Worm (Caenorhabditis elegans) whole organism, mixed stage, embryonic: ENCODE data around the gene F35E8.6.

Source experiments
- elt-1 ChIP-seq: sonication (generic microtip); optimal IDR thresholded peaks from 2 replicates; lab custom pipeline; 2017; ENCODE audit warnings: missing genetic modification characterization, mild to moderate bottlenecking, missing compliant biosample characterization, antibody characterized with exemption, moderate library complexity, borderline replicate concordance; ENCODE audit not compliant: insufficient read depth
- ham-2 ChIP-seq: fragments of 200-800 bp; sonication (Bioruptor generic); optimal IDR thresholded peaks from 2 replicates; lab custom pipeline; 2018; ENCODE audit warnings: mild to moderate bottlenecking, missing genetic modification characterization, missing compliant biosample characterization
- lsy-2 ChIP-seq: fragments of 150-350 bp; optimal IDR thresholded peaks from 2 replicates; lab custom pipeline; 2014; ENCODE audit warnings: missing biosample characterization, missing genetic modification characterization
- nhr-28 ChIP-seq: fragments of 150-350 bp; optimal IDR thresholded peaks from 2 replicates; lab custom pipeline; 2014; ENCODE audit warnings: missing biosample characterization, missing genetic modification characterization
- sptf-1 ChIP-seq: sonication (generic microtip); optimal IDR thresholded peaks from 2 replicates; lab custom pipeline; 2017; ENCODE audit warnings: mild to moderate bottlenecking, missing genetic modification characterization, moderate library complexity, missing compliant biosample characterization
- tbx-8 ChIP-seq: fragments of 200-800 bp; sonication (Bioruptor generic); optimal IDR thresholded peaks from 2 replicates; lab custom pipeline; 2018; ENCODE audit warnings: mild to moderate bottlenecking, missing genetic modification characterization, moderate library complexity, missing compliant biosample characterization
- unc-62 ChIP-seq: fragments of 150-350 bp; optimal IDR thresholded peaks from 2 replicates; lab custom pipeline; 2014; ENCODE audit warnings: missing biosample characterization, missing genetic modification reagents, missing genetic modification characterization

- no peak for TF ChIP-seq sptf-1
- TF ChIP-seq elt-1, result no peak
- TF ChIP-seq unc-62, result no peak
- TF ChIP-seq tbx-8 (GFP tag; lab: Kevin White, UChicago), result no peak
- no peak for TF ChIP-seq lsy-2 (tag; lab: Kevin White, UChicago)
- TF ChIP-seq ham-2 (GFP tag; lab: Kevin White, UChicago), result no peak
- no peak for TF ChIP-seq nhr-28 (tag; lab: Kevin White, UChicago)
Observed at ce11 chrV:15870356-15870755, 41.6 kb upstream of the F35E8.6 start, which contains the start of gene str-57.
